Fruit fly (Drosophila melanogaster): ENCODE data around the gene ClC-a.

ClC-a gene

dm6 chr3R:11805584-11805983, 7.4 kb downstream of the ClC-a start:
- TF ChIP-seq OdsH (GFP tag; optimal IDR thresholded peaks at IDR 0.05) (peak; percentile 10), N (GFP tag; optimal IDR thresholded peaks at IDR 0.05) (no peak), sage (GFP tag; optimal IDR thresholded peaks at IDR 0.05) (no peak), Rel (GFP tag; optimal IDR thresholded peaks at IDR 0.05) (no peak), Rel (tag; optimal IDR thresholded peaks at IDR 0.05) (no peak), HLH106 (tag; optimal IDR thresholded peaks at IDR 0.05) (peak; percentile 63), CrebA (GFP tag; optimal IDR thresholded peaks at IDR 0.05; ENCODE audit: borderline replicate concordance) (peak; percentile 31), sv (GFP tag; optimal IDR thresholded peaks at IDR 0.05) (no peak), rgr (GFP tag; optimal IDR thresholded peaks at IDR 0.05) (peak; percentile 4), Jra (GFP tag; optimal IDR thresholded peaks at IDR 0.05) (peak; percentile 15), Sp1 (GFP tag; optimal IDR thresholded peaks at IDR 0.05) (peak; percentile 48), Mio (GFP tag; optimal IDR thresholded peaks at IDR 0.05) (no peak), fru (GFP tag; optimal IDR thresholded peaks at IDR 0.05) (peak; percentile 44), Hnf4 (GFP tag; optimal IDR thresholded peaks at IDR 0.05) (peak; percentile 22), lola (GFP tag; optimal IDR thresholded peaks at IDR 0.05) (no peak), dmrt93B (GFP tag; optimal IDR thresholded peaks at IDR 0.05) (no peak), ey (GFP tag; optimal IDR thresholded peaks at IDR 0.05) (peak; percentile 10), Hr78 (GFP tag; optimal IDR thresholded peaks at IDR 0.05) (no peak), Abd-B (GFP tag; optimal IDR thresholded peaks at IDR 0.05) (no peak), foxo (GFP tag; optimal IDR thresholded peaks at IDR 0.05) (peak in 1 of 2 experiments; percentile 65), tai (GFP tag; optimal IDR thresholded peaks at IDR 0.05) (no peak), psq (GFP tag; optimal IDR thresholded peaks at IDR 0.05) (peak; percentile 2), h (GFP tag; optimal IDR thresholded peaks at IDR 0.05) (peak; percentile 45), CG32264 (GFP tag; optimal IDR thresholded peaks at IDR 0.05) (no peak), usp (GFP tag; optimal IDR thresholded peaks at IDR 0.05) (no peak), brk (GFP tag; optimal IDR thresholded peaks at IDR 0.05) (peak; percentile 24), dl (GFP tag; optimal IDR thresholded peaks at IDR 0.05; ENCODE audit: insufficient read depth in 1 of 2, partially characterized antibody in 2 of 2) (no peak), CG9705 (GFP tag; optimal IDR thresholded peaks at IDR 0.05) (no peak)

- TF ChIP-seq dl (GFP tag; optimal IDR thresholded peaks at IDR 0.05; ENCODE audit: insufficient read depth in 1 of 2, partially characterized antibody in 2 of 2): no peak
- TF ChIP-seq br (GFP tag; optimal IDR thresholded peaks at IDR 0.05): peak; percentile 59
- TF ChIP-seq Hr78 (GFP tag; optimal IDR thresholded peaks at IDR 0.05): no peak
- TF ChIP-seq CG9705 (GFP tag; optimal IDR thresholded peaks at IDR 0.05): no peak
- no peak for TF ChIP-seq N (GFP tag; optimal IDR thresholded peaks at IDR 0.05)
- TF ChIP-seq foxo (GFP tag; optimal IDR thresholded peaks at IDR 0.05): no peak
- TF ChIP-seq lola (GFP tag; optimal IDR thresholded peaks at IDR 0.05): no peak
- TF ChIP-seq Hr83 (GFP tag; optimal IDR thresholded peaks at IDR 0.05; ENCODE audit: poor library complexity, severe bottlenecking): peak; percentile 61
- TF ChIP-seq woc (GFP tag; optimal IDR thresholded peaks at IDR 0.05): no peak
- no peak for TF ChIP-seq usp (GFP tag; optimal IDR thresholded peaks at IDR 0.05)
- TF ChIP-seq HLH106 (tag; optimal IDR thresholded peaks at IDR 0.05): no peak
- TF ChIP-seq GATAd (GFP tag; optimal IDR thresholded peaks at IDR 0.05): no peak
- TF ChIP-seq tai (GFP tag; optimal IDR thresholded peaks at IDR 0.05): no peak
- no peak for TF ChIP-seq CG32264 (GFP tag; optimal IDR thresholded peaks at IDR 0.05)
- TF ChIP-seq Vsx2 (GFP tag; optimal IDR thresholded peaks at IDR 0.05; ENCODE audit: partially characterized antibody): no peak
These were observed 16.2 kb downstream of the ClC-a start, which contains the start of gene Sbf for dm6 chr3R:11796780-11797179. Gene Sbf, minus strand, starts transcription at chr3R:11796948.

dm6 chr3R:11786695-11787226, 26.2 kb downstream of the ClC-a start, which contains the start of the genes prd1 and HisCl1:
Gene prd1, minus strand, starts transcription at chr3R:11787014.
Gene HisCl1, plus strand, starts transcription at chr3R:11787176.
- TF ChIP-seq Hr83 (GFP tag; optimal IDR thresholded peaks at IDR 0.05; ENCODE audit: poor library complexity, severe bottlenecking) (no peak), dmrt93B (GFP tag; optimal IDR thresholded peaks at IDR 0.05) (no peak), Dif (GFP tag; optimal IDR thresholded peaks at IDR 0.05; ENCODE audit: partially characterized antibody) (no peak), pan (optimal IDR thresholded peaks at IDR 0.05) (no peak), dl (GFP tag; optimal IDR thresholded peaks at IDR 0.05; ENCODE audit: insufficient read depth in 1 of 2, partially characterized antibody in 2 of 2) (no peak), Dfd (GFP tag; optimal IDR thresholded peaks at IDR 0.05) (no peak), sv (GFP tag; optimal IDR thresholded peaks at IDR 0.05) (peak; percentile 41), Hr78 (GFP tag; optimal IDR thresholded peaks at IDR 0.05) (no peak), HLH106 (tag; optimal IDR thresholded peaks at IDR 0.05) (peak; percentile 74), GATAd (GFP tag; optimal IDR thresholded peaks at IDR 0.05) (no peak), OdsH (GFP tag; optimal IDR thresholded peaks at IDR 0.05) (peak; percentile 41), tai (GFP tag; optimal IDR thresholded peaks at IDR 0.05) (no peak), br (GFP tag; optimal IDR thresholded peaks at IDR 0.05) (no peak), psq (GFP tag; optimal IDR thresholded peaks at IDR 0.05) (peak; percentile 37), Sp1 (GFP tag; optimal IDR thresholded peaks at IDR 0.05) (no peak), Vsx2 (GFP tag; optimal IDR thresholded peaks at IDR 0.05; ENCODE audit: partially characterized antibody) (no peak), fru (GFP tag; optimal IDR thresholded peaks at IDR 0.05) (no peak), CG9705 (GFP tag; optimal IDR thresholded peaks at IDR 0.05) (peak; percentile 65), ey (GFP tag; optimal IDR thresholded peaks at IDR 0.05) (no peak), rgr (GFP tag; optimal IDR thresholded peaks at IDR 0.05) (no peak), Rel (GFP tag; optimal IDR thresholded peaks at IDR 0.05) (no peak), Rel (tag; optimal IDR thresholded peaks at IDR 0.05) (peak; percentile 70), sage (GFP tag; optimal IDR thresholded peaks at IDR 0.05) (no peak), foxo (GFP tag; optimal IDR thresholded peaks at IDR 0.05) (no peak)

All from whole organism, wandering third instar larva.